Worm (Caenorhabditis elegans) whole organism, L1 larva: ENCODE results near the gene lgc-14.

Source experiments
- fkh-8 ChIP-seq: sonication (generic microtip); optimal IDR thresholded peaks from 2 replicates; lab custom pipeline; 2016; ENCODE audit warnings: mild to moderate bottlenecking, missing genetic modification characterization, missing compliant biosample characterization
- lin-15B ChIP-seq: fragments of 150-350 bp; sonication (generic microtip); optimal IDR thresholded peaks from 3 replicates; lab custom pipeline; 2014; ENCODE audit warnings: missing biosample characterization, missing genetic modification characterization
- mdl-1 ChIP-seq, 2 experiments: fragments of 150-350 bp; optimal IDR thresholded peaks; 2 replicates each; lab custom pipeline; 2014 to 2017; ENCODE audit warnings: missing biosample characterization in 2 of 2, missing genetic modification characterization in 2 of 2, inconsistent platforms in 1 of 2
- nhr-237 ChIP-seq: fragments of 150-350 bp; optimal IDR thresholded peaks from 2 replicates; lab custom pipeline; 2014; ENCODE audit warnings: missing biosample characterization, missing genetic modification characterization

DNA sequence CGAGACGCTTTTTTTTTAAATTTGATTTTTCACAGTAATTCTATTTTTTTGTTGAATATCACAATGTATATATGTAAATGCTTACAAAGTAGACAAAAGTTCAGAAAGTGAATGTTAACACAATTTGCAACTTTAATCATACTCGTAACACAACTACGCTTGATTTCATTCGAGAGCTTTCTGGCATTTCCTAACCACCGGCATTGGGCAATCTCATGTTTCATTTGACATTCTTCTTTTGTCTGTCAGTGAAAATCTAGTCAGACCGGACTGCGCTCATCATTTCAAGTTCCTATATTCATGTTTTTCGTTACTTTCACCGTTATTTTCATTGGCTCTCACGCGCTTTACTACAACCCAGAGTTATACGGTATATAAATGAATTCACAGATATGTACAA, at the start of gene lgc-14:
- TF ChIP-seq nhr-237 (tag; lab: Kevin White, UChicago) (no peak), lin-15B (tag; lab: Kevin White, UChicago) (no peak), fkh-8 (tag; lab: Kevin White, UChicago) (no peak), mdl-1 (tag; optimal IDR thresholded peaks at IDR 0.05; lab: Kevin White, UChicago) (no peak)
